Worm (Caenorhabditis elegans) whole organism, L3 larva: ENCODE measurements around the gene Y32F6B.1.

Experiments used
- ama-1 ChIP-seq: fragments of 150-350 bp; optimal IDR thresholded peaks from 2 replicates; lab custom pipeline; 2018
- ceh-16 ChIP-seq: sonication (generic microtip); optimal IDR thresholded peaks from 2 replicates; lab custom pipeline; 2017; ENCODE audit warnings: missing biosample characterization, missing genetic modification characterization
- ceh-82 ChIP-seq: fragments of 150-350 bp; optimal IDR thresholded peaks from 2 replicates; lab custom pipeline; 2014; ENCODE audit warnings: missing biosample characterization, missing genetic modification characterization
- jun-1 ChIP-seq: fragments of 150-350 bp; optimal IDR thresholded peaks from 2 replicates; lab custom pipeline; 2014; ENCODE audit warnings: missing biosample characterization, missing genetic modification reagents, missing genetic modification characterization
- nhr-23 ChIP-seq: fragments of 150-350 bp; optimal IDR thresholded peaks from 2 replicates; lab custom pipeline; 2014; ENCODE audit warnings: missing biosample characterization, missing genetic modification reagents, missing genetic modification characterization
- nhr-25 ChIP-seq: sonication (generic microtip); optimal IDR thresholded peaks from 2 replicates; lab custom pipeline; 2017; ENCODE audit warnings: missing biosample characterization, missing genetic modification characterization
- nhr-43 ChIP-seq: sonication (generic microtip); optimal IDR thresholded peaks from 2 replicates; lab custom pipeline; 2016; ENCODE audit warnings: mild to moderate bottlenecking, missing genetic modification characterization, missing compliant biosample characterization; ENCODE audit not compliant: poor library complexity, severe bottlenecking
- nhr-77 ChIP-seq: fragments of 150-350 bp; optimal IDR thresholded peaks from 2 replicates; lab custom pipeline; 2014; ENCODE audit warnings: missing biosample characterization, missing genetic modification characterization
- skn-1 ChIP-seq: fragments of 150-350 bp; optimal IDR thresholded peaks from 2 replicates; lab custom pipeline; 2014; ENCODE audit warnings: missing biosample characterization, missing genetic modification characterization
- snpc-4 ChIP-seq: fragments of 150-350 bp; optimal IDR thresholded peaks from 2 replicates; lab custom pipeline; 2014; ENCODE audit warnings: missing biosample characterization, missing genetic modification characterization
- unc-62 ChIP-seq: fragments of 150-350 bp; sonication (generic microtip); optimal IDR thresholded peaks from 4 replicates; lab custom pipeline; 2014; ENCODE audit warnings: missing biosample characterization, missing genetic modification reagents, missing genetic modification characterization
- zag-1 ChIP-seq: fragments of 150-350 bp; optimal IDR thresholded peaks from 2 replicates; lab custom pipeline; 2014; ENCODE audit warnings: missing biosample characterization, missing genetic modification characterization
- ztf-4 ChIP-seq: fragments of 150-350 bp; optimal IDR thresholded peaks from 2 replicates; lab custom pipeline; 2014; ENCODE audit warnings: missing biosample characterization, missing genetic modification characterization

ce11 chrV:10484640-10485039 lies at the start of gene Y32F6B.1:
- no peak for TF ChIP-seq nhr-25 (tag; lab: Kevin White, UChicago)
- TF ChIP-seq jun-1 (tag; lab: Kevin White, UChicago), result no peak
- no peak for TF ChIP-seq ceh-16 (tag; lab: Kevin White, UChicago)
- TF ChIP-seq snpc-4 (tag; lab: Kevin White, UChicago), result no peak
- no peak for TF ChIP-seq ceh-82
- no peak for TF ChIP-seq ztf-4
- TF ChIP-seq nhr-43 (tag; lab: Kevin White, UChicago), result no peak
- no peak for TF ChIP-seq zag-1 (tag; lab: Kevin White, UChicago)
- no peak for TF ChIP-seq nhr-23
- no peak for TF ChIP-seq skn-1
- no peak for TF ChIP-seq nhr-77 (tag; lab: Kevin White, UChicago)
- TF ChIP-seq unc-62 (GFP tag; lab: Kevin White, UChicago), result no peak
- TF ChIP-seq ama-1 (lab: Kevin White, UChicago), result no peak
